Fruit fly (Drosophila melanogaster) whole organism, embryonic: ENCODE results near the gene PIP4K.
A peak's percentile ranks its signal among the peaks of the same experiment; 100 is the strongest.

Source experiments
- Antp ChIP-seq: fragments of 200-800 bp; sonication (Bioruptor generic); optimal IDR thresholded peaks from 3 replicates; lab custom pipeline; 2016; ENCODE audit warnings: missing biosample characterization, missing genetic modification characterization
- Atf-2 ChIP-seq: fragments of 200-800 bp; sonication (Bioruptor generic); optimal IDR thresholded peaks from 2 replicates; lab custom pipeline; 2016; ENCODE audit warnings: missing biosample characterization, missing genetic modification characterization
- CG10979 ChIP-seq: fragments of 200-800 bp; sonication (Bioruptor generic); optimal IDR thresholded peaks from 2 replicates; lab custom pipeline; 2018; ENCODE audit warnings: missing biosample characterization, mild to moderate bottlenecking, missing genetic modification characterization, moderate library complexity
- CG11093 ChIP-seq: fragments of 200-800 bp; sonication (Bioruptor generic); IDR thresholded peaks from 3 replicates; pipeline ENCODE4 v1.3.6; 2022; ENCODE audit warnings: missing biosample characterization, missing genetic modification characterization
- CG11723 ChIP-seq: fragments of 200-800 bp; sonication (Bioruptor generic); optimal IDR thresholded peaks from 2 replicates; lab custom pipeline; 2017; ENCODE audit warnings: missing biosample characterization, mild to moderate bottlenecking, missing genetic modification characterization
- CG12391 ChIP-seq: fragments of 200-800 bp; sonication (Bioruptor generic); optimal IDR thresholded peaks from 3 replicates; lab custom pipeline; 2018; ENCODE audit warnings: missing biosample characterization, mild to moderate bottlenecking, missing genetic modification characterization, moderate library complexity
- CG15696 ChIP-seq: fragments of 200-800 bp; sonication (Bioruptor generic); optimal IDR thresholded peaks from 2 replicates; lab custom pipeline; 2019; ENCODE audit warnings: missing biosample characterization, mild to moderate bottlenecking, missing genetic modification characterization, moderate library complexity
- CG18599 ChIP-seq: fragments of 200-800 bp; sonication (Bioruptor generic); optimal IDR thresholded peaks from 3 replicates; lab custom pipeline; 2017; ENCODE audit warnings: missing biosample characterization, missing genetic modification characterization, mild to moderate bottlenecking, moderate library complexity, missing genetic modification reagents
- CG2120 ChIP-seq: fragments of 200-800 bp; sonication (Bioruptor generic); optimal IDR thresholded peaks from 3 replicates; lab custom pipeline; 2016; ENCODE audit warnings: missing biosample characterization, missing genetic modification characterization
- CG2875 ChIP-seq: fragments of 200-800 bp; sonication (Bioruptor generic); optimal IDR thresholded peaks from 2 replicates; lab custom pipeline; 2017; ENCODE audit warnings: missing biosample characterization, mild to moderate bottlenecking, missing genetic modification characterization, missing genetic modification reagents
- CG33213 ChIP-seq: fragments of 200-800 bp; sonication (Bioruptor generic); optimal IDR thresholded peaks from 3 replicates; lab custom pipeline; 2016; ENCODE audit warnings: missing biosample characterization, missing genetic modification characterization
- CG3407 ChIP-seq: fragments of 200-800 bp; sonication (Bioruptor generic); optimal IDR thresholded peaks from 2 replicates; lab custom pipeline; 2018; ENCODE audit warnings: missing biosample characterization, mild to moderate bottlenecking, missing genetic modification characterization
- CG34224 ChIP-seq: fragments of 200-800 bp; sonication (Bioruptor generic); IDR thresholded peaks from 3 replicates; pipeline ENCODE4 v1.3.6; 2022; ENCODE audit warnings: missing biosample characterization, missing genetic modification characterization; ENCODE audit not compliant: partially characterized antibody
- CG4424 ChIP-seq: fragments of 200-800 bp; sonication (Bioruptor generic); optimal IDR thresholded peaks from 3 replicates; lab custom pipeline; 2016; ENCODE audit warnings: missing biosample characterization, missing genetic modification characterization
- CG7357 ChIP-seq: fragments of 200-800 bp; sonication (Bioruptor generic); IDR thresholded peaks from 3 replicates; pipeline ENCODE4 v1.3.6; 2022; ENCODE audit warnings: missing biosample characterization, missing genetic modification characterization
- CHES-1-like ChIP-seq: fragments of 200-800 bp; sonication (Bioruptor generic); optimal IDR thresholded peaks from 2 replicates; lab custom pipeline; 2016; ENCODE audit warnings: missing biosample characterization, missing genetic modification characterization
- D ChIP-seq, 2 experiments: fragments of 200-800 bp in 1 of 2; fragments of >200 bp in 1 of 2; sonication (Bioruptor generic) in 1 of 2; optimal IDR thresholded peaks; 2 replicates in 1 of 2; 3 replicates in 1 of 2; lab custom pipeline; 2017; ENCODE audit warnings: mild to moderate bottlenecking in 1 of 2, missing biosample characterization in 1 of 2, missing genetic modification characterization in 1 of 2, missing genetic modification reagents in 1 of 2
- Dfd ChIP-seq, 2 experiments: fragments of >200 bp; optimal IDR thresholded peaks; 2 replicates each; lab custom pipeline; 2017; ENCODE audit warnings: missing biosample characterization in 2 of 2, missing genetic modification characterization in 2 of 2
- Elba2 ChIP-seq: fragments of 200-800 bp; sonication (Bioruptor generic); optimal IDR thresholded peaks from 3 replicates; lab custom pipeline; 2016; ENCODE audit warnings: missing biosample characterization, missing genetic modification characterization
- Ets97D ChIP-seq: fragments of 200-800 bp; sonication (Bioruptor generic); optimal IDR thresholded peaks from 3 replicates; lab custom pipeline; 2016; ENCODE audit warnings: missing biosample characterization, missing genetic modification characterization
- GATAe ChIP-seq: fragments of 200-800 bp; sonication (Bioruptor generic); conservative IDR thresholded peaks from 2 replicates; pipeline ENCODE4 v1.3.6; 2022; ENCODE audit warnings: missing biosample characterization, missing genetic modification characterization
- Lhr ChIP-seq: fragments of 200-800 bp; sonication (Bioruptor generic); optimal IDR thresholded peaks from 3 replicates; lab custom pipeline; 2017; ENCODE audit warnings: mild to moderate bottlenecking, missing biosample characterization, missing genetic modification reagents, missing genetic modification characterization
- Mrtf ChIP-seq: fragments of 200-800 bp; sonication (Bioruptor generic); IDR thresholded peaks from 3 replicates; pipeline ENCODE4 v1.3.6; 2022; ENCODE audit warnings: missing biosample characterization, missing genetic modification characterization
- Spps ChIP-seq: fragments of 200-800 bp; sonication (Bioruptor generic); optimal IDR thresholded peaks from 2 replicates; lab custom pipeline; 2018; ENCODE audit warnings: missing biosample characterization, mild to moderate bottlenecking, missing genetic modification characterization
- Tbp ChIP-seq: fragments of >200 bp; optimal IDR thresholded peaks from 2 replicates; lab custom pipeline; 2018; ENCODE audit warnings: missing biosample characterization, missing genetic modification characterization
- Xbp1 ChIP-seq: fragments of 200-800 bp; sonication (Bioruptor generic); optimal IDR thresholded peaks from 3 replicates; lab custom pipeline; 2016; ENCODE audit warnings: missing biosample characterization, mild to moderate bottlenecking, missing genetic modification characterization
- ap ChIP-seq: fragments of 200-800 bp; sonication (Bioruptor generic); IDR thresholded peaks from 2 replicates; pipeline ENCODE4 v1.3.6; 2022; ENCODE audit warnings: missing biosample characterization, missing genetic modification characterization
- ato ChIP-seq: fragments of 200-800 bp; sonication (Bioruptor generic); IDR thresholded peaks from 2 replicates; pipeline ENCODE4 v1.3.6; 2022; ENCODE audit warnings: missing biosample characterization, missing genetic modification characterization; ENCODE audit not compliant: partially characterized antibody
- bab2 ChIP-seq: fragments of 200-800 bp; sonication (Bioruptor generic); optimal IDR thresholded peaks from 2 replicates; lab custom pipeline; 2016; ENCODE audit warnings: missing biosample characterization, missing genetic modification characterization
- bbx ChIP-seq: fragments of 200-800 bp; sonication (Bioruptor generic); IDR thresholded peaks from 2 replicates; pipeline ENCODE4 v1.3.6; 2022; ENCODE audit warnings: missing biosample characterization, missing genetic modification characterization; ENCODE audit not compliant: partially characterized antibody
- bsh ChIP-seq, 2 experiments: fragments of 200-800 bp; sonication (Bioruptor generic); optimal IDR thresholded peaks; 2 replicates each; lab custom pipeline; 2017 to 2018; ENCODE audit warnings: mild to moderate bottlenecking in 2 of 2, missing biosample characterization in 2 of 2, missing genetic modification characterization in 2 of 2, moderate library complexity in 1 of 2
- cato ChIP-seq: fragments of 200-800 bp; sonication (Bioruptor generic); optimal IDR thresholded peaks from 2 replicates; lab custom pipeline; 2016; ENCODE audit warnings: missing biosample characterization, missing genetic modification characterization, borderline replicate concordance
- chif ChIP-seq, 2 experiments: fragments of 200-800 bp; sonication (Bioruptor generic); optimal IDR thresholded peaks; 3 replicates each; lab custom pipeline; 2016; ENCODE audit warnings: missing biosample characterization in 2 of 2, missing genetic modification characterization in 2 of 2
- chn ChIP-seq: fragments of 200-800 bp; sonication (Bioruptor generic); optimal IDR thresholded peaks from 2 replicates; lab custom pipeline; 2016; ENCODE audit warnings: missing biosample characterization, missing genetic modification characterization
- eve ChIP-seq, 2 experiments: fragments of >200 bp; optimal IDR thresholded peaks; 2 replicates each; lab custom pipeline; 2017; ENCODE audit warnings: missing biosample characterization in 2 of 2, missing genetic modification characterization in 2 of 2
- gfzf ChIP-seq: fragments of 200-800 bp; sonication (Bioruptor generic); optimal IDR thresholded peaks from 2 replicates; lab custom pipeline; 2016; ENCODE audit warnings: missing biosample characterization, mild to moderate bottlenecking, missing genetic modification characterization, moderate library complexity
- her ChIP-seq: fragments of 200-800 bp; sonication (Bioruptor generic); optimal IDR thresholded peaks from 2 replicates; lab custom pipeline; 2016; ENCODE audit warnings: missing biosample characterization, missing genetic modification characterization
- ind ChIP-seq: fragments of 200-800 bp; sonication (Bioruptor generic); optimal IDR thresholded peaks from 3 replicates; lab custom pipeline; 2016; ENCODE audit warnings: missing biosample characterization, missing genetic modification characterization
- inv ChIP-seq: fragments of 200-800 bp; sonication (Bioruptor generic); IDR thresholded peaks from 2 replicates; pipeline ENCODE4 v1.3.6; 2022; ENCODE audit warnings: missing biosample characterization, missing genetic modification characterization; ENCODE audit not compliant: partially characterized antibody
- knrl ChIP-seq: fragments of 200-800 bp; sonication (Bioruptor generic); IDR thresholded peaks from 3 replicates; pipeline ENCODE4 v1.3.6; 2022; ENCODE audit warnings: missing biosample characterization, missing genetic modification characterization; ENCODE audit not compliant: partially characterized antibody
- onecut ChIP-seq: fragments of 200-800 bp; sonication (Bioruptor generic); IDR thresholded peaks from 2 replicates; pipeline ENCODE4 v1.3.6; 2022; ENCODE audit warnings: missing biosample characterization, missing genetic modification characterization
- row ChIP-seq: fragments of 200-800 bp; sonication (Bioruptor generic); IDR thresholded peaks from 3 replicates; pipeline ENCODE4 v1.3.6; 2022; ENCODE audit warnings: missing biosample characterization, missing genetic modification characterization
- schlank ChIP-seq: fragments of 200-800 bp; sonication (Bioruptor generic); optimal IDR thresholded peaks from 2 replicates; lab custom pipeline; 2018; ENCODE audit warnings: missing biosample characterization, mild to moderate bottlenecking, missing genetic modification characterization
- sens ChIP-seq: fragments of 200-800 bp; sonication (Bioruptor generic); peaks from one replicate; lab custom pipeline; 2016; ENCODE audit warnings: missing biosample characterization, missing genetic modification characterization
- sens-2 ChIP-seq: fragments of 200-800 bp; sonication (Bioruptor generic); IDR thresholded peaks from 2 replicates; pipeline ENCODE4 v1.3.6; 2022; ENCODE audit warnings: missing biosample characterization, missing genetic modification characterization
- shn ChIP-seq: fragments of 200-800 bp; sonication (Bioruptor generic); optimal IDR thresholded peaks from 3 replicates; lab custom pipeline; 2016; ENCODE audit warnings: missing biosample characterization, missing genetic modification characterization
- tio ChIP-seq: fragments of 200-800 bp; sonication (Bioruptor generic); optimal IDR thresholded peaks from 2 replicates; lab custom pipeline; 2017; ENCODE audit warnings: missing biosample characterization, missing genetic modification characterization, inconsistent platforms
- wek ChIP-seq: fragments of 200-800 bp; sonication (Bioruptor generic); optimal IDR thresholded peaks from 3 replicates; lab custom pipeline; 2018; ENCODE audit warnings: missing biosample characterization, mild to moderate bottlenecking, missing genetic modification characterization, moderate library complexity
- z ChIP-seq: fragments of 200-800 bp; sonication (Bioruptor generic); IDR thresholded peaks from 3 replicates; pipeline ENCODE4 v1.3.6; 2022; ENCODE audit warnings: missing biosample characterization, missing genetic modification characterization
- zfh2 ChIP-seq: fragments of 200-800 bp; sonication (Bioruptor generic); optimal IDR thresholded peaks from 2 replicates; lab custom pipeline; 2016; ENCODE audit warnings: missing biosample characterization, missing genetic modification characterization

PIP4K gene

DNA sequence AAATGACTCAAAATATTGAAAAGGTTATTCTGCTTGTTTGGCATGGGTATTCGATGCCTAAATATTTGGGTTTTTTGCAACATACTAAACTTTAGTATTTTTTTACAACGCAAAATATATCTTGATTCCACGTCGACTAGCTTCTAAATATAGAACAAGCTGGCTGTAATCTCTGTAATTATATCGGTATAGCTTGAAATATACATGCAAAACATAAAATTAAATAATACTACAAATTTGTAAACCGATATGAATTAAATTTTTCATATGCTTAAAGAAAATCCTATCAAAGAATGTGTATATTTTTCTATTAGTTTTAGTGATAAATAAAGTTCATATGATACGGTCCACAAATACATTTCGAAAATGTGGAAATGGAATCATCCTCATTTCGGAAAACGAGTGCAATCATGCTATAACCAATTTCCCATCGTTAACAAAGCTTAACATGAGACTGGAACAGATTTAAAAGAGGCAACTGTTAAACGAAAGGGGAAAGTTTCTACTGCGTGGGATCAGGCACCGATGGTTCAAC is 15.0 kb downstream of the PIP4K start, which contains the start of gene pho (continued):
- TF ChIP-seq CG3407 (GFP tag; lab: Kevin White, UChicago) (no peak), knrl (GFP tag; lab: Robert Waterston, UW) (no peak), bbx (no peak), sens (GFP tag; lab: Kevin White, UChicago) (peak; percentile 81), eve (GFP tag; optimal IDR thresholded peaks at IDR 0.05; lab: Kevin White, UChicago) (no peak), inv (GFP tag; lab: Robert Waterston, UW) (no peak), ap (GFP tag; lab: Robert Waterston, UW) (no peak), CG11723 (GFP tag; lab: Kevin White, UChicago) (peak; percentile 97), tio (GFP tag; lab: Kevin White, UChicago) (peak; percentile 33), CHES-1-like (GFP tag; lab: Kevin White, UChicago) (no peak), CG4424 (peak; percentile 26), Spps (tag; lab: Kevin White, UChicago) (no peak), Antp (no peak), gfzf (peak; percentile 40), GATAe (no peak), shn (no peak), z (no peak), bab2 (GFP tag; lab: Kevin White, UChicago) (peak; percentile 19), CG7357 (GFP tag; lab: Robert Waterston, UW) (peak; percentile 97), D (optimal IDR thresholded peaks at IDR 0.05; lab: Kevin White, UChicago) (no peak), D (GFP tag; optimal IDR thresholded peaks at IDR 0.05; lab: Kevin White, UChicago) (no peak), onecut (GFP tag; lab: Robert Waterston, UW) (no peak), cato (GFP tag; lab: Kevin White, UChicago) (no peak), zfh2 (GFP tag; lab: Kevin White, UChicago) (peak; percentile 42), Mrtf (no peak), CG18599 (no peak), CG2875 (GFP tag; lab: Kevin White, UChicago) (no peak), Atf-2 (GFP tag; lab: Kevin White, UChicago) (peak; percentile 8), wek (GFP tag; lab: Kevin White, UChicago) (peak; percentile 85), Elba2 (no peak), sens-2 (GFP tag; lab: Robert Waterston, UW) (no peak), her (no peak), chn (GFP tag; lab: Kevin White, UChicago) (no peak), Ets97D (GFP tag; lab: Kevin White, UChicago) (peak; percentile 5), CG11093 (GFP tag; lab: Robert Waterston, UW) (no peak), chif (GFP tag; optimal IDR thresholded peaks at IDR 0.05; lab: Kevin White, UChicago) (no peak), CG33213 (GFP tag; lab: Kevin White, UChicago) (peak; percentile 88), CG2120 (peak; percentile 43), bsh (GFP tag; optimal IDR thresholded peaks at IDR 0.05; lab: Kevin White, UChicago) (no peak), CG10979 (tag; lab: Kevin White, UChicago) (no peak), row (GFP tag; lab: Robert Waterston, UW) (peak; percentile 79), CG15696 (tag; lab: Kevin White, UChicago) (peak; percentile 30), Lhr (GFP tag; lab: Kevin White, UChicago) (peak; percentile 95), Xbp1 (GFP tag; lab: Kevin White, UChicago) (peak; percentile 53), ato (GFP tag; lab: Robert Waterston, UW) (no peak), Tbp (GFP tag; lab: Kevin White, UChicago) (no peak), Dfd (GFP tag; optimal IDR thresholded peaks at IDR 0.05; lab: Kevin White, UChicago) (peak in 1 of 2 experiments; percentile 85), CG12391 (no peak), schlank (tag; lab: Kevin White, UChicago) (no peak), CG34224 (GFP tag; lab: Robert Waterston, UW) (no peak), ind (GFP tag; lab: Kevin White, UChicago) (no peak)
